Fruit fly (Drosophila melanogaster) whole organism, embryonic: ENCODE results near the gene CG14043.

Source experiments
- Ada2b ChIP-seq: fragments of 200-800 bp; sonication (Bioruptor generic); IDR thresholded peaks from 2 replicates; pipeline ENCODE4 v1.3.6; 2022; ENCODE audit warnings: missing biosample characterization, missing genetic modification characterization
- Aef1 ChIP-seq: fragments of 200-800 bp; sonication (Bioruptor generic); IDR thresholded peaks from 3 replicates; pipeline ENCODE4 v1.3.6; 2022; ENCODE audit warnings: missing biosample characterization, missing genetic modification characterization
- Awh ChIP-seq: fragments of 200-800 bp; sonication (Bioruptor generic); IDR thresholded peaks from 2 replicates; pipeline ENCODE4, ENCODE4 v1.3.6; 2022; ENCODE audit warnings: missing biosample characterization, missing genetic modification characterization
- Bdp1 ChIP-seq: fragments of 200-800 bp; sonication (Bioruptor generic); optimal IDR thresholded peaks from 3 replicates; lab custom pipeline; 2016; ENCODE audit warnings: missing biosample characterization, missing genetic modification characterization
- CG10462 ChIP-seq: fragments of 200-800 bp; sonication (Bioruptor generic); optimal IDR thresholded peaks from 2 replicates; lab custom pipeline; 2016; ENCODE audit warnings: missing biosample characterization, missing genetic modification characterization
- CG10543 ChIP-seq: fragments of 200-800 bp; sonication (Bioruptor generic); optimal IDR thresholded peaks from 3 replicates; lab custom pipeline; 2017; ENCODE audit warnings: missing biosample characterization, mild to moderate bottlenecking, missing genetic modification characterization, moderate library complexity
- CG10654 ChIP-seq: fragments of 200-800 bp; sonication (Bioruptor generic); optimal IDR thresholded peaks from 2 replicates; lab custom pipeline; 2016; ENCODE audit warnings: missing biosample characterization, missing genetic modification characterization
- CG12744 ChIP-seq: fragments of 200-800 bp; sonication (Bioruptor generic); optimal IDR thresholded peaks from 2 replicates; lab custom pipeline; 2016; ENCODE audit warnings: missing biosample characterization, missing genetic modification characterization
- CG1602 ChIP-seq: fragments of 200-800 bp; sonication (Bioruptor generic); optimal IDR thresholded peaks from 3 replicates; lab custom pipeline; 2016; ENCODE audit warnings: missing biosample characterization, missing genetic modification characterization
- CG17612 ChIP-seq: fragments of 200-800 bp; sonication (Bioruptor generic); IDR thresholded peaks from 2 replicates; pipeline ENCODE4 v1.3.6; 2022; ENCODE audit warnings: missing biosample characterization, missing genetic modification characterization
- CG1792 ChIP-seq: fragments of 200-800 bp; sonication (Bioruptor generic); optimal IDR thresholded peaks from 2 replicates; lab custom pipeline; 2016; ENCODE audit warnings: missing biosample characterization, missing genetic modification characterization
- CG18011 ChIP-seq: fragments of 200-800 bp; sonication (Bioruptor generic); optimal IDR thresholded peaks from 2 replicates; lab custom pipeline; 2017; ENCODE audit warnings: missing biosample characterization, missing genetic modification characterization, mild to moderate bottlenecking, moderate library complexity, missing genotype
- CG1832 ChIP-seq: fragments of 200-800 bp; sonication (Bioruptor generic); optimal IDR thresholded peaks from 2 replicates; lab custom pipeline; 2017; ENCODE audit warnings: missing biosample characterization, mild to moderate bottlenecking, missing genetic modification characterization, inconsistent platforms
- CG30020 ChIP-seq: fragments of 200-800 bp; optimal IDR thresholded peaks from 2 replicates; lab custom pipeline; 2019; ENCODE audit warnings: missing biosample characterization, mild to moderate bottlenecking, missing genetic modification characterization, moderate library complexity
- CG4328 ChIP-seq: fragments of 200-800 bp; sonication (Bioruptor generic); optimal IDR thresholded peaks from 3 replicates; lab custom pipeline; 2017; ENCODE audit warnings: missing biosample characterization, missing genetic modification reagents, missing genetic modification characterization
- CG4707 ChIP-seq: fragments of 200-800 bp; sonication (Bioruptor generic); optimal IDR thresholded peaks from 2 replicates; lab custom pipeline; 2018; ENCODE audit warnings: missing biosample characterization, mild to moderate bottlenecking, missing genetic modification characterization, moderate library complexity
- CG6689 ChIP-seq: fragments of 200-800 bp; sonication (Bioruptor generic); IDR thresholded peaks from 2 replicates; pipeline ENCODE4 v1.3.6; 2022; ENCODE audit warnings: missing biosample characterization, missing genetic modification characterization
- CG6813 ChIP-seq: fragments of 200-800 bp; sonication (Bioruptor generic); optimal IDR thresholded peaks from 2 replicates; lab custom pipeline; 2017; ENCODE audit warnings: missing biosample characterization, missing genetic modification characterization, mild to moderate bottlenecking, moderate library complexity, missing genetic modification reagents
- CG7928 ChIP-seq: fragments of 200-800 bp; sonication (Bioruptor generic); optimal IDR thresholded peaks from 2 replicates; lab custom pipeline; 2017; ENCODE audit warnings: missing biosample characterization, mild to moderate bottlenecking, missing genetic modification characterization
- CG8478 ChIP-seq: fragments of >200 bp; optimal IDR thresholded peaks from 2 replicates; lab custom pipeline; 2018
- CoRest ChIP-seq: fragments of 200-800 bp; sonication (Bioruptor generic); optimal IDR thresholded peaks from 3 replicates; lab custom pipeline; 2018; ENCODE audit warnings: missing biosample characterization, mild to moderate bottlenecking, missing genetic modification characterization, moderate library complexity
- D ChIP-seq, 2 experiments: fragments of 200-800 bp in 1 of 2; fragments of >200 bp in 1 of 2; sonication (Bioruptor generic) in 1 of 2; optimal IDR thresholded peaks; 2 replicates in 1 of 2; 3 replicates in 1 of 2; lab custom pipeline; 2017; ENCODE audit warnings: mild to moderate bottlenecking in 1 of 2, missing biosample characterization in 1 of 2, missing genetic modification characterization in 1 of 2, missing genetic modification reagents in 1 of 2
- Dbx ChIP-seq: fragments of 200-800 bp; sonication (Bioruptor generic); IDR thresholded peaks from 3 replicates; pipeline ENCODE4 v1.3.6; 2022; ENCODE audit warnings: missing biosample characterization, missing genetic modification characterization
- Dip3 ChIP-seq: fragments of 200-800 bp; sonication (Bioruptor generic); optimal IDR thresholded peaks from 3 replicates; lab custom pipeline; 2016; ENCODE audit warnings: missing biosample characterization, missing genetic modification characterization
- Elba2 ChIP-seq: fragments of 200-800 bp; sonication (Bioruptor generic); optimal IDR thresholded peaks from 3 replicates; lab custom pipeline; 2016; ENCODE audit warnings: missing biosample characterization, missing genetic modification characterization
- GATAe ChIP-seq: fragments of 200-800 bp; sonication (Bioruptor generic); conservative IDR thresholded peaks from 2 replicates; pipeline ENCODE4 v1.3.6; 2022; ENCODE audit warnings: missing biosample characterization, missing genetic modification characterization
- Hmx ChIP-seq: fragments of 200-800 bp; sonication (Bioruptor generic); optimal IDR thresholded peaks from 2 replicates; lab custom pipeline; 2016; ENCODE audit warnings: missing biosample characterization, missing genetic modification characterization
- Hr78 ChIP-seq, 2 experiments: fragments of 200-800 bp in 1 of 2; fragments of >200 bp in 1 of 2; sonication (Bioruptor generic) in 1 of 2; optimal IDR thresholded peaks; 2 replicates each; lab custom pipeline; 2017 to 2019; ENCODE audit warnings: missing biosample characterization in 2 of 2, missing genetic modification characterization in 2 of 2, mild to moderate bottlenecking in 1 of 2, moderate library complexity in 1 of 2
- Ssrp ChIP-seq: fragments of 200-800 bp; sonication (Bioruptor generic); optimal IDR thresholded peaks from 2 replicates; lab custom pipeline; 2018; ENCODE audit warnings: missing biosample characterization, mild to moderate bottlenecking, missing genetic modification characterization, moderate library complexity
- Vsx1 ChIP-seq: fragments of 200-800 bp; sonication (Bioruptor generic); optimal IDR thresholded peaks from 2 replicates; lab custom pipeline; 2017; ENCODE audit warnings: missing biosample characterization, mild to moderate bottlenecking, missing genetic modification characterization, missing genetic modification reagents
- al ChIP-seq: fragments of 200-800 bp; sonication (Bioruptor generic); IDR thresholded peaks from 2 replicates; pipeline ENCODE4 v1.3.6; 2022; ENCODE audit warnings: missing biosample characterization, missing genetic modification characterization
- ase ChIP-seq: fragments of 200-800 bp; sonication (Bioruptor generic); IDR thresholded peaks from 3 replicates; pipeline ENCODE4 v1.3.6; 2022; ENCODE audit warnings: missing biosample characterization, missing genetic modification characterization
- ci ChIP-seq: fragments of 200-800 bp; sonication (Bioruptor generic); IDR thresholded peaks from 3 replicates; pipeline ENCODE4 v1.3.6; 2022; ENCODE audit warnings: missing biosample characterization, missing genetic modification characterization
- dmrt11E ChIP-seq: fragments of 200-800 bp; sonication (Bioruptor generic); optimal IDR thresholded peaks from 3 replicates; lab custom pipeline; 2018; ENCODE audit warnings: missing biosample characterization, mild to moderate bottlenecking, missing genetic modification characterization, moderate library complexity
- dysf ChIP-seq: fragments of 200-800 bp; sonication (Bioruptor generic); IDR thresholded peaks from 3 replicates; pipeline ENCODE4 v1.3.6; 2022; ENCODE audit warnings: missing biosample characterization, missing genetic modification characterization
- fd3F ChIP-seq: fragments of 200-800 bp; sonication (Bioruptor generic); optimal IDR thresholded peaks from 2 replicates; lab custom pipeline; 2018; ENCODE audit warnings: missing biosample characterization, mild to moderate bottlenecking, missing genetic modification characterization, moderate library complexity
- fru ChIP-seq: fragments of >200 bp; optimal IDR thresholded peaks from 2 replicates; lab custom pipeline; 2017
- fu2 ChIP-seq: fragments of 200-800 bp; sonication (Bioruptor generic); optimal IDR thresholded peaks from 2 replicates; lab custom pipeline; 2016; ENCODE audit warnings: missing biosample characterization, missing genetic modification characterization
- lola ChIP-seq, 3 experiments: fragments of >200 bp in 2 of 3; fragments of 200-800 bp in 1 of 3; sonication (Bioruptor generic) in 1 of 3; optimal IDR thresholded peaks; 2 replicates each; lab custom pipeline; 2017 to 2019; ENCODE audit warnings: missing biosample characterization in 3 of 3, missing genetic modification characterization in 3 of 3, mild to moderate bottlenecking in 1 of 3, moderate library complexity in 1 of 3
- luna ChIP-seq: fragments of 200-800 bp; sonication (Bioruptor generic); optimal IDR thresholded peaks from 2 replicates; lab custom pipeline; 2016; ENCODE audit warnings: missing biosample characterization, missing genetic modification characterization
- pnt ChIP-seq: fragments of 200-800 bp; sonication (Bioruptor generic); optimal IDR thresholded peaks from 3 replicates; lab custom pipeline; 2016; ENCODE audit warnings: missing biosample characterization, missing genetic modification characterization
- pum ChIP-seq: fragments of 200-800 bp; sonication (Bioruptor generic); optimal IDR thresholded peaks from 2 replicates; lab custom pipeline; 2016; ENCODE audit warnings: missing biosample characterization, missing genetic modification characterization
- ro ChIP-seq: fragments of 200-800 bp; sonication (Bioruptor generic); IDR thresholded peaks from 2 replicates; pipeline ENCODE4 v1.3.6; 2022; ENCODE audit warnings: missing biosample characterization, missing genetic modification characterization
- sc ChIP-seq, 3 experiments: fragments of >200 bp in 2 of 3; fragments of 200-800 bp in 1 of 3; sonication (Bioruptor generic) in 1 of 3; optimal IDR thresholded peaks; 2 replicates in 2 of 3; 3 replicates in 1 of 3; lab custom pipeline; 2017; ENCODE audit warnings: mild to moderate bottlenecking in 1 of 3, missing biosample characterization in 1 of 3, missing genetic modification characterization in 1 of 3, missing genetic modification reagents in 1 of 3
- sqz ChIP-seq: fragments of 200-800 bp; sonication (Bioruptor generic); optimal IDR thresholded peaks from 3 replicates; lab custom pipeline; 2018; ENCODE audit warnings: missing biosample characterization, mild to moderate bottlenecking, missing genetic modification characterization
- sr ChIP-seq: fragments of 200-800 bp; sonication (Bioruptor generic); IDR thresholded peaks from 3 replicates; pipeline ENCODE4 v1.3.6; 2022; ENCODE audit warnings: missing biosample characterization, missing genetic modification characterization
- stc ChIP-seq: fragments of 200-800 bp; sonication (Bioruptor generic); IDR thresholded peaks from 2 replicates; pipeline ENCODE4 v1.3.6; 2022; ENCODE audit warnings: missing biosample characterization, missing genetic modification characterization
- ttk ChIP-seq: fragments of 200-800 bp; sonication (Bioruptor generic); IDR thresholded peaks from 2 replicates; pipeline ENCODE4 v2.1.2; 2022; ENCODE audit warnings: missing biosample characterization, missing genetic modification characterization
- unpg ChIP-seq: fragments of 200-800 bp; sonication (Bioruptor generic); optimal IDR thresholded peaks from 3 replicates; lab custom pipeline; 2018; ENCODE audit warnings: missing biosample characterization, mild to moderate bottlenecking, missing genetic modification characterization, moderate library complexity
- vvl ChIP-seq: fragments of 200-800 bp; sonication (Bioruptor generic); IDR thresholded peaks from 2 replicates; pipeline ENCODE4 v1.3.6; 2022; ENCODE audit warnings: missing biosample characterization, missing genetic modification characterization

The CG14043 gene

dm6 chr2L:5010784-5011260 lies 39.3 kb downstream of the CG14043 start, which contains the start of the genes CG31917, Tfb5 and SelT (continued):
- TF ChIP-seq sqz (GFP tag; lab: Kevin White, UChicago) (no peak), al (no peak), unpg (peak; percentile 68), D (optimal IDR thresholded peaks at IDR 0.05; lab: Kevin White, UChicago) (no peak), D (GFP tag; optimal IDR thresholded peaks at IDR 0.05; lab: Kevin White, UChicago) (no peak), ro (GFP tag; lab: Robert Waterston, UW) (no peak), CG8478 (no peak), Bdp1 (no peak), Awh (GFP tag; lab: Robert Waterston, UW) (no peak), sr (GFP tag; lab: Robert Waterston, UW) (no peak), stc (GFP tag; lab: Robert Waterston, UW) (no peak), fu2 (GFP tag; lab: Kevin White, UChicago) (peak; percentile 59), CG7928 (peak; percentile 46), Hr78 (GFP tag; optimal IDR thresholded peaks at IDR 0.05; lab: Kevin White, UChicago) (peak in 1 of 2 experiments; percentile 18), fd3F (GFP tag; lab: Kevin White, UChicago) (peak; percentile 54), CG18011 (GFP tag; lab: Kevin White, UChicago) (no peak), CG17612 (no peak), pum (peak; percentile 15), Elba2 (GFP tag; lab: Kevin White, UChicago) (no peak), fru (lab: Kevin White, UChicago) (no peak), dmrt11E (tag; lab: Kevin White, UChicago) (peak; percentile 52), CG1832 (GFP tag; lab: Kevin White, UChicago) (no peak), CG10462 (peak; percentile 12), CG1602 (GFP tag; lab: Kevin White, UChicago) (peak; percentile 55), pnt (GFP tag; lab: Kevin White, UChicago) (no peak), CG6689 (GFP tag; lab: Robert Waterston, UW) (no peak; the same call in 1 of the 2 replicates), Dbx (GFP tag; lab: Robert Waterston, UW) (0 out of 3 replicates have a peak, but pooled peaks have one; percentile 11), CG4707 (no peak), ci (GFP tag; lab: Robert Waterston, UW) (no peak), luna (GFP tag; lab: Kevin White, UChicago) (no peak), Aef1 (peak; percentile 22; the same call in 1 of the 3 replicates), CG6813 (GFP tag; lab: Kevin White, UChicago) (no peak), GATAe (GFP tag; lab: Robert Waterston, UW) (no peak), CG12744 (peak; percentile 40), lola (GFP tag; optimal IDR thresholded peaks at IDR 0.05; lab: Kevin White, UChicago) (peak in 1 of 3 experiments; percentile 50), CoRest (tag; lab: Kevin White, UChicago) (peak; percentile 70), CG10543 (GFP tag; lab: Kevin White, UChicago) (peak; percentile 29), ttk (GFP tag; lab: Robert Waterston, UW) (no peak), Hmx (GFP tag; lab: Kevin White, UChicago) (no peak), Ada2b (GFP tag; lab: Robert Waterston, UW) (peak; percentile 46; the same call in 1 of the 2 replicates), vvl (GFP tag; lab: Robert Waterston, UW) (peak; percentile 62), CG30020 (tag; lab: Kevin White, UChicago) (no peak), CG10654 (no peak), sc (optimal IDR thresholded peaks at IDR 0.05; lab: Kevin White, UChicago) (no peak), sc (GFP tag; optimal IDR thresholded peaks at IDR 0.05; lab: Kevin White, UChicago) (no peak), CG1792 (GFP tag; lab: Kevin White, UChicago) (peak; percentile 37), dysf (peak; percentile 57; the same call in 1 of the 3 replicates), Ssrp (tag; lab: Kevin White, UChicago) (peak; percentile 45), CG4328 (GFP tag; lab: Kevin White, UChicago) (peak; percentile 5), Vsx1 (GFP tag; lab: Kevin White, UChicago) (no peak), Dip3 (GFP tag; lab: Kevin White, UChicago) (peak; percentile 29), ase (no peak)
